Worm (Caenorhabditis elegans) whole organism, young adult: ENCODE data around the gene toe-2.

Experiments used
- B0019.2 ChIP-seq: fragments of 200-800 bp; sonication (Bioruptor generic); conservative IDR thresholded peaks from 2 replicates; pipeline ENCODE4 v1.3.6; 2022; ENCODE audit warnings: missing genetic modification reagents, missing genetic modification characterization, missing compliant biosample characterization
- ZK185.1 ChIP-seq: sonication (generic microtip); optimal IDR thresholded peaks from 2 replicates; lab custom pipeline; 2016; ENCODE audit warnings: mild to moderate bottlenecking, missing genetic modification characterization, missing compliant biosample characterization; ENCODE audit not compliant: poor library complexity, severe bottlenecking
- ceh-100 ChIP-seq: fragments of 200-800 bp; sonication (Bioruptor generic); IDR thresholded peaks from 2 replicates; pipeline ENCODE4 v1.3.6; 2022; ENCODE audit warnings: missing genetic modification reagents, missing genetic modification characterization, missing compliant biosample characterization
- ekl-4 ChIP-seq: fragments of 200-800 bp; sonication (Bioruptor generic); IDR thresholded peaks from 2 replicates; pipeline ENCODE4 v1.3.6; 2022; ENCODE audit warnings: missing genetic modification reagents, missing genetic modification characterization, missing compliant biosample characterization
- him-1 ChIP-seq: sonication (generic microtip); optimal IDR thresholded peaks from 2 replicates; lab custom pipeline; 2016; ENCODE audit warnings: missing genotype, missing genetic modification reagents, missing genetic modification characterization, missing compliant biosample characterization
- lin-35 ChIP-seq, 3 experiments: fragments of 150-350 bp in 2 of 3; sonication (generic microtip) in 1 of 3; optimal IDR thresholded peaks; 2 replicates each; lab custom pipeline; 2014 to 2018; ENCODE audit warnings: missing biosample characterization in 3 of 3, missing genetic modification characterization in 3 of 3, missing genetic modification reagents in 3 of 3
- madf-3 ChIP-seq: fragments of 200-800 bp; sonication (Bioruptor generic); IDR thresholded peaks from 2 replicates; pipeline ENCODE4 v1.3.6; 2022; ENCODE audit warnings: missing genetic modification reagents, missing genetic modification characterization, missing compliant biosample characterization
- snpc-4 ChIP-seq, 5 experiments: fragments of 150-350 bp in 1 of 5; sonication (generic microtip) in 4 of 5; optimal IDR thresholded peaks; 2 replicates each; lab custom pipeline; 2014 to 2018; ENCODE audit warnings: missing genetic modification characterization in 5 of 5, missing biosample characterization in 3 of 5, antibody characterized with exemption in 2 of 5, mild to moderate bottlenecking in 2 of 5, missing compliant biosample characterization in 2 of 5, missing genotype in 2 of 5, moderate library complexity in 2 of 5, missing genetic modification reagents in 1 of 5
- unc-62 ChIP-seq: fragments of 150-350 bp; optimal IDR thresholded peaks from 2 replicates; lab custom pipeline; 2014; ENCODE audit warnings: missing biosample characterization, missing genetic modification reagents, missing genetic modification characterization
- ztf-22 ChIP-seq: fragments of 200-800 bp; sonication (Bioruptor generic); optimal IDR thresholded peaks from 2 replicates; lab custom pipeline; 2018; ENCODE audit warnings: mild to moderate bottlenecking, missing genetic modification characterization, moderate library complexity, missing compliant biosample characterization
- ztf-25 ChIP-seq: fragments of 200-800 bp; sonication (Bioruptor generic); IDR thresholded peaks from 2 replicates; pipeline ENCODE4 v1.3.6; 2022; ENCODE audit warnings: missing genetic modification reagents, missing genetic modification characterization, missing compliant biosample characterization

DNA sequence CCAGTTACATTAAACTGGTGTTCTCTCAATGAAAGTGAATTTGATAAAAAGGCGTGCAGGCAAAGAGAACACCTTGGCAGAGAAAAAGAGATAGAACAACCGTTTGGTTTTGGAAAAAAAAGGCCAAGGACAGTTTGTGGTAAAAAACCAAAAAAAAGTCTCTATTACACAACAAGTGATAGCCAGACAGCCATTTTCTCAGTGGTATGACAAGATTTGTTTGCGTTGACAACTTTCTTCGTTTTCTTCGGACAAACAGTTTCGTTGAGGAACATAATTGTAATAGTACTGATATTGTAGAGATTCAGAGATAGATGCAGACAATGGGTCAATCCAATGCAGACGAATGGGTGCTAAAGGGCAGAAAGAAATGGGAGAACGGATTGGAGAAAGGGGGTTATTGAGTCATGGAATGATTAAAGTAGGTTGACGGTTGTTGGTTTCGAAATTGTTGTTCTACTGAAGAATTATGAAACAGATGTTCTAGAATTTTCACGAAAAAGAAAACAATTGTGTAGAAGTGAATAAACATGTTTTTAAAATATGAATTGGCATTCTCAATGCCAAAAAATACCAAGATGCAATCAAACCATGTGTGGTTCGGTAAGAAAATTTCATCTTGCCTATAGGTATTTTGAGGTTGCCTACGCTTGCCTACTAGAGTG, 41.1 kb upstream of the toe-2 start:
- TF ChIP-seq ztf-25 (GFP tag; lab: Robert Waterston, UW) (no peak), ztf-22 (no peak), snpc-4 (GFP tag; optimal IDR thresholded peaks at IDR 0.05; lab: Kevin White, UChicago) (no peak), snpc-4 (tag; optimal IDR thresholded peaks at IDR 0.05; lab: Kevin White, UChicago) (no peak), lin-35 (GFP tag; optimal IDR thresholded peaks at IDR 0.05; lab: Kevin White, UChicago) (no peak), him-1 (tag; lab: Kevin White, UChicago) (no peak), ZK185.1 (no peak), ceh-100 (GFP tag; lab: Robert Waterston, UW) (no peak), madf-3 (GFP tag; lab: Robert Waterston, UW) (no peak), B0019.2 (GFP tag; lab: Robert Waterston, UW) (no peak), ekl-4 (no peak), unc-62 (GFP tag; lab: Kevin White, UChicago) (no peak)
